Fruit fly (Drosophila melanogaster): Measurements from ENCODE around the gene Sod1.

dm6 chr3L:11145065-11145464 lies 31.5 kb upstream of the Sod1 start:
- TF ChIP-seq pan (optimal IDR thresholded peaks at IDR 0.05) (no peak), usp (GFP tag; optimal IDR thresholded peaks at IDR 0.05) (no peak), psq (optimal IDR thresholded peaks at IDR 0.05) (no peak), Dll (optimal IDR thresholded peaks at IDR 0.05) (no peak)

Data from whole organism.